Fruit fly (Drosophila melanogaster) whole organism, wandering third instar larva: ENCODE data around the gene CG5969.

Source experiments
- Abd-B ChIP-seq: fragments of >200 bp; optimal IDR thresholded peaks from 2 replicates; lab custom pipeline; 2017; ENCODE audit warnings: missing biosample characterization, missing genetic modification characterization
- CG9705 ChIP-seq: fragments of 200-800 bp; sonication (Bioruptor generic); optimal IDR thresholded peaks from 2 replicates; lab custom pipeline; 2018; ENCODE audit warnings: missing biosample characterization, mild to moderate bottlenecking, missing genetic modification characterization
- Dif ChIP-seq: fragments of 200-275, 200-300 bp; sonication (Bioruptor generic); optimal IDR thresholded peaks from 2 replicates; lab custom pipeline; 2018; ENCODE audit warnings: missing biosample characterization, missing genetic modification characterization; ENCODE audit not compliant: partially characterized antibody
- HLH106 ChIP-seq: fragments of 200-800 bp; optimal IDR thresholded peaks from 3 replicates; lab custom pipeline; 2019; ENCODE audit warnings: missing biosample characterization, mild to moderate bottlenecking, missing genetic modification characterization, moderate library complexity
- Hnf4 ChIP-seq: fragments of 200-800 bp; sonication (Bioruptor generic); optimal IDR thresholded peaks from 2 replicates; lab custom pipeline; 2016; ENCODE audit warnings: missing biosample characterization, mild to moderate bottlenecking, missing genetic modification characterization
- Hr83 ChIP-seq: fragments of 200-300 bp; sonication (Bioruptor generic); optimal IDR thresholded peaks from 2 replicates; lab custom pipeline; 2016; ENCODE audit warnings: missing biosample characterization, mild to moderate bottlenecking, missing genetic modification characterization, moderate library complexity; ENCODE audit not compliant: poor library complexity, severe bottlenecking
- Jra ChIP-seq: sonication (Bioruptor generic); optimal IDR thresholded peaks from 2 replicates; lab custom pipeline; 2016; ENCODE audit warnings: missing biosample characterization, missing genetic modification characterization
- Myc ChIP-seq: fragments of >200 bp; optimal IDR thresholded peaks from 2 replicates; lab custom pipeline; 2017
- N ChIP-seq: fragments of >200 bp; optimal IDR thresholded peaks from 2 replicates; lab custom pipeline; 2018; ENCODE audit warnings: missing biosample characterization, missing external identifiers, missing genetic modification characterization
- OdsH ChIP-seq: fragments of 200-800 bp; sonication (Bioruptor generic); optimal IDR thresholded peaks from 2 replicates; lab custom pipeline; 2016; ENCODE audit warnings: missing biosample characterization, mild to moderate bottlenecking, missing genetic modification characterization
- Rel ChIP-seq, 2 experiments: fragments of 200-800 bp; sonication (Bioruptor generic) in 1 of 2; optimal IDR thresholded peaks; 2 replicates in 1 of 2; 3 replicates in 1 of 2; lab custom pipeline; 2016 to 2019; ENCODE audit warnings: mild to moderate bottlenecking in 2 of 2, missing biosample characterization in 2 of 2, missing genetic modification characterization in 2 of 2, moderate library complexity in 1 of 2
- Sp1 ChIP-seq: fragments of 200-800 bp; sonication (Bioruptor generic); optimal IDR thresholded peaks from 3 replicates; lab custom pipeline; 2019; ENCODE audit warnings: missing biosample characterization, mild to moderate bottlenecking, missing genetic modification characterization, moderate library complexity
- br ChIP-seq: fragments of 200-800 bp; sonication (Bioruptor generic); optimal IDR thresholded peaks from 2 replicates; lab custom pipeline; 2016; ENCODE audit warnings: missing biosample characterization, missing genetic modification characterization
- brk ChIP-seq: fragments of 200-800 bp; sonication (Bioruptor generic); optimal IDR thresholded peaks from 2 replicates; lab custom pipeline; 2016; ENCODE audit warnings: missing biosample characterization, mild to moderate bottlenecking, missing genetic modification characterization
- dmrt93B ChIP-seq: fragments of 200-800 bp; sonication (Bioruptor generic); optimal IDR thresholded peaks from 2 replicates; lab custom pipeline; 2018; ENCODE audit warnings: missing biosample characterization, mild to moderate bottlenecking, missing genetic modification characterization
- dsf ChIP-seq: sonication (Bioruptor generic); optimal IDR thresholded peaks from 2 replicates; lab custom pipeline; 2016; ENCODE audit warnings: missing biosample characterization, missing genetic modification characterization, borderline replicate concordance
- ey ChIP-seq: fragments of 200-800 bp; sonication (Bioruptor generic); optimal IDR thresholded peaks from 2 replicates; lab custom pipeline; 2016; ENCODE audit warnings: missing biosample characterization, missing genetic modification characterization
- foxo ChIP-seq, 2 experiments: fragments of 200-800 bp; sonication (Bioruptor generic); optimal IDR thresholded peaks; 2 replicates in 1 of 2; 3 replicates in 1 of 2; lab custom pipeline; 2016 to 2017; ENCODE audit warnings: missing biosample characterization in 2 of 2, missing genetic modification characterization in 2 of 2
- fru ChIP-seq: fragments of 200-800 bp; sonication (Bioruptor generic); optimal IDR thresholded peaks from 3 replicates; lab custom pipeline; 2016; ENCODE audit warnings: missing biosample characterization, mild to moderate bottlenecking, missing genetic modification characterization
- h ChIP-seq: fragments of 200-800 bp; sonication (Bioruptor generic); optimal IDR thresholded peaks from 3 replicates; lab custom pipeline; 2016; ENCODE audit warnings: missing biosample characterization, mild to moderate bottlenecking, missing genetic modification characterization
- jim ChIP-seq: fragments of 175-275, 200-325 bp; sonication (Bioruptor generic); optimal IDR thresholded peaks from 2 replicates; lab custom pipeline; 2016; ENCODE audit warnings: missing biosample characterization, mild to moderate bottlenecking, missing genetic modification characterization
- pan ChIP-seq: fragments of >200 bp; optimal IDR thresholded peaks from 2 replicates; lab custom pipeline; 2017
- psq ChIP-seq: fragments of 200-800 bp; sonication (Bioruptor generic); optimal IDR thresholded peaks from 3 replicates; lab custom pipeline; 2017; ENCODE audit warnings: missing biosample characterization, mild to moderate bottlenecking, missing genetic modification characterization, moderate library complexity
- rgr ChIP-seq: fragments of 200-800 bp; sonication (Bioruptor generic); optimal IDR thresholded peaks from 3 replicates; lab custom pipeline; 2016; ENCODE audit warnings: missing biosample characterization, mild to moderate bottlenecking, missing genetic modification characterization
- sage ChIP-seq: fragments of 200-800 bp; sonication (Bioruptor generic); optimal IDR thresholded peaks from 2 replicates; lab custom pipeline; 2016; ENCODE audit warnings: missing biosample characterization, mild to moderate bottlenecking, missing genetic modification characterization
- sv ChIP-seq: fragments of 200-800 bp; sonication (Bioruptor generic); optimal IDR thresholded peaks from 3 replicates; lab custom pipeline; 2016; ENCODE audit warnings: missing biosample characterization, missing genetic modification characterization
- tai ChIP-seq: sonication (Bioruptor generic); optimal IDR thresholded peaks from 2 replicates; lab custom pipeline; 2016; ENCODE audit warnings: missing biosample characterization, missing genetic modification characterization
- usp ChIP-seq: fragments of >200 bp; optimal IDR thresholded peaks from 2 replicates; lab custom pipeline; 2017; ENCODE audit warnings: missing biosample characterization, missing genetic modification characterization

CG5969 gene

dm6 chr3L:20447337-20447736 lies 26.2 kb upstream of the CG5969 start:
- no peak for TF ChIP-seq N (GFP tag; lab: Kevin White, UChicago)
- peak; percentile 25 for TF ChIP-seq ey (GFP tag; lab: Kevin White, UChicago)

dm6 chr3L:20447957-20448356 lies 25.6 kb upstream of the CG5969 start:
- TF ChIP-seq jim (no peak), CG9705 (GFP tag; lab: Kevin White, UChicago) (peak; percentile 78), Hnf4 (GFP tag; lab: Kevin White, UChicago) (peak; percentile 57), Sp1 (GFP tag; lab: Kevin White, UChicago) (peak; percentile 79), Hr83 (GFP tag; lab: Kevin White, UChicago) (peak; percentile 76), br (GFP tag; lab: Kevin White, UChicago) (peak; percentile 24), psq (peak; percentile 32), foxo (GFP tag; optimal IDR thresholded peaks at IDR 0.05; lab: Kevin White, UChicago) (peak in 1 of 2 experiments; percentile 58), tai (GFP tag; lab: Kevin White, UChicago) (no peak), dmrt93B (GFP tag; lab: Kevin White, UChicago) (peak; percentile 54), Abd-B (no peak), HLH106 (peak; percentile 67), Rel (GFP tag; optimal IDR thresholded peaks at IDR 0.05; lab: Kevin White, UChicago) (peak; percentile 16), Rel (tag; optimal IDR thresholded peaks at IDR 0.05; lab: Kevin White, UChicago) (peak; percentile 99), fru (peak; percentile 4), pan (lab: Kevin White, UChicago) (no peak), OdsH (GFP tag; lab: Kevin White, UChicago) (peak; percentile 51), brk (GFP tag; lab: Kevin White, UChicago) (peak; percentile 43), usp (no peak), ey (GFP tag; lab: Kevin White, UChicago) (no peak), rgr (peak; percentile 76), h (GFP tag; lab: Kevin White, UChicago) (peak; percentile 67)

dm6 chr3L:20448773-20449172 lies 24.8 kb upstream of the CG5969 start:
- TF ChIP-seq sage (GFP tag; lab: Kevin White, UChicago) (no peak), sv (GFP tag; lab: Kevin White, UChicago) (no peak), Abd-B (no peak), Dif (GFP tag; lab: Kevin White, UChicago) (no peak), ey (GFP tag; lab: Kevin White, UChicago) (no peak)

dm6 chr3L:20452813-20453682 lies 20.5 kb upstream of the CG5969 start, which contains the start of gene CG5199:
CG5199 (minus strand) TSS chr3L:20452864.
- TF ChIP-seq OdsH (GFP tag; lab: Kevin White, UChicago) (peak; percentile 30), jim (no peak), pan (lab: Kevin White, UChicago) (no peak), psq (peak; percentile 64), foxo (GFP tag; optimal IDR thresholded peaks at IDR 0.05; lab: Kevin White, UChicago) (peak in 1 of 2 experiments; percentile 74), Hnf4 (GFP tag; lab: Kevin White, UChicago) (peak; percentile 13), brk (GFP tag; lab: Kevin White, UChicago) (peak; percentile 41), dmrt93B (GFP tag; lab: Kevin White, UChicago) (peak; percentile 41), sage (GFP tag; lab: Kevin White, UChicago) (peak; percentile 7), dsf (GFP tag; lab: Kevin White, UChicago) (no peak), Hr83 (GFP tag; lab: Kevin White, UChicago) (peak; percentile 44), CG9705 (GFP tag; lab: Kevin White, UChicago) (peak; percentile 4), fru (peak; percentile 23), Rel (GFP tag; optimal IDR thresholded peaks at IDR 0.05; lab: Kevin White, UChicago) (no peak), Rel (tag; optimal IDR thresholded peaks at IDR 0.05; lab: Kevin White, UChicago) (no peak), h (GFP tag; lab: Kevin White, UChicago) (peak; percentile 50), rgr (peak; percentile 44), Myc (peak; percentile 26), Sp1 (GFP tag; lab: Kevin White, UChicago) (peak; percentile 59), ey (GFP tag; lab: Kevin White, UChicago) (peak; percentile 11), HLH106 (peak; percentile 80), usp (no peak), Jra (GFP tag; lab: Kevin White, UChicago) (no peak)
